Worm (Caenorhabditis elegans) whole organism, early embryonic: ENCODE data around the gene C50H2.5.

Experiments used
- B0310.2 ChIP-seq: sonication (generic microtip); optimal IDR thresholded peaks from 2 replicates; lab custom pipeline; 2016; ENCODE audit warnings: mild to moderate bottlenecking, missing genetic modification characterization, missing compliant biosample characterization
- aly-1 ChIP-seq: sonication (generic microtip); optimal IDR thresholded peaks from 2 replicates; lab custom pipeline; 2016; ENCODE audit warnings: missing genetic modification characterization, missing compliant biosample characterization
- ama-1 ChIP-seq: fragments of 150-350 bp; optimal IDR thresholded peaks from 2 replicates; lab custom pipeline; 2014
- ceh-13 ChIP-seq: fragments of 200-800 bp; sonication (Bioruptor generic); optimal IDR thresholded peaks from 2 replicates; lab custom pipeline; 2018; ENCODE audit warnings: mild to moderate bottlenecking, missing genetic modification characterization, missing compliant biosample characterization
- ets-7 ChIP-seq: sonication (generic microtip); optimal IDR thresholded peaks from 2 replicates; lab custom pipeline; 2016; ENCODE audit warnings: missing genotype, missing genetic modification characterization, missing compliant biosample characterization
- flt-1 ChIP-seq: fragments of 200-800 bp; sonication (Bioruptor generic); IDR thresholded peaks from 2 replicates; pipeline ENCODE4 v1.3.6; 2022; ENCODE audit warnings: missing genetic modification characterization, missing compliant biosample characterization
- hnd-1 ChIP-seq: sonication (generic microtip); optimal IDR thresholded peaks from 2 replicates; lab custom pipeline; 2016; ENCODE audit warnings: missing genetic modification characterization, missing compliant biosample characterization
- tra-4 ChIP-seq: sonication (generic microtip); optimal IDR thresholded peaks from 2 replicates; lab custom pipeline; 2017; ENCODE audit warnings: missing genetic modification characterization, missing compliant biosample characterization

DNA sequence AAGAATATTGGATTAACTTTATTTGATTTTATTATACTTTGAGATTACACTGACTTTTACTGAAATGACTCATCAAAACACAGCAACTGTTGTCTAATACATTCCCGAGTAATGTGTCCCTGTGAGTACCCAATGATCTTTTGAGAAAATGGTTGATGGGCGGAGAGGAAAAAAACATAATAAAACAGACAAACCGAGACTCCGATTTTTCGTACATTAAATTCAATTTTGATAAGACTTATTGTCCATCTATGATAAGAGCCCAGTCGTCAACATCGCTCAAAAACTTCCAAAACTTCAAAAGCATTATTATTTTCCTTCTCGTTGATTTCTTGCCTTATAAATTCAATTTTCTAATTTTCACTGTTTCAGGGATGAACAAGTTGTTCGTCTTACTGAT, 32.4 kb downstream of the C50H2.5 start, which contains the start of gene ttr-46:
- TF ChIP-seq hnd-1 (tag; lab: Kevin White, UChicago) (no peak), ets-7 (tag; lab: Kevin White, UChicago) (no peak), B0310.2 (tag; lab: Kevin White, UChicago) (no peak), ceh-13 (GFP tag; lab: Kevin White, UChicago) (no peak), ama-1 (lab: Kevin White, UChicago) (no peak), aly-1 (tag; lab: Kevin White, UChicago) (no peak), flt-1 (no peak), tra-4 (tag; lab: Kevin White, UChicago) (no peak)
